Worm (Caenorhabditis elegans) whole organism, L3 larva: ENCODE data around the gene ser-7.
A peak's percentile ranks its signal among the peaks of the same experiment; 100 is the strongest.

ENCODE experiments used
- R02D3.7 ChIP-seq: fragments of 150-350 bp; optimal IDR thresholded peaks from 2 replicates; lab custom pipeline; 2014; ENCODE audit warnings: missing biosample characterization, missing genetic modification characterization
- ZK546.5 ChIP-seq: sonication (generic microtip); optimal IDR thresholded peaks from 2 replicates; lab custom pipeline; 2017; ENCODE audit warnings: missing biosample characterization, missing genetic modification characterization
- ama-1 ChIP-seq: fragments of 150-350 bp; optimal IDR thresholded peaks from 2 replicates; lab custom pipeline; 2018
- ceh-16 ChIP-seq: sonication (generic microtip); optimal IDR thresholded peaks from 2 replicates; lab custom pipeline; 2017; ENCODE audit warnings: missing biosample characterization, missing genetic modification characterization
- ceh-28 ChIP-seq: fragments of 150-350 bp; optimal IDR thresholded peaks from 2 replicates; lab custom pipeline; 2014; ENCODE audit warnings: missing biosample characterization, missing genetic modification reagents, missing genetic modification characterization
- ceh-82 ChIP-seq: fragments of 150-350 bp; optimal IDR thresholded peaks from 2 replicates; lab custom pipeline; 2014; ENCODE audit warnings: missing biosample characterization, missing genetic modification characterization
- egl-27 ChIP-seq: sonication (generic microtip); optimal IDR thresholded peaks from 4 replicates; lab custom pipeline; 2017; ENCODE audit warnings: missing biosample characterization, missing genetic modification reagents, missing genetic modification characterization
- egl-5 ChIP-seq: fragments of 150-350 bp; optimal IDR thresholded peaks from 2 replicates; lab custom pipeline; 2017; ENCODE audit warnings: missing biosample characterization, missing genetic modification reagents, missing genetic modification characterization, inconsistent platforms
- elt-2 ChIP-seq: sonication (generic microtip); optimal IDR thresholded peaks from 2 replicates; lab custom pipeline; 2016; ENCODE audit warnings: missing genetic modification reagents, mild to moderate bottlenecking, missing genetic modification characterization, missing compliant biosample characterization
- elt-3 ChIP-seq, 3 experiments: fragments of 150-350 bp in 1 of 3; sonication (generic microtip) in 2 of 3; optimal IDR thresholded peaks; 2 replicates in 2 of 3; 4 replicates in 1 of 3; lab custom pipeline; 2014 to 2017; ENCODE audit warnings: missing biosample characterization in 3 of 3, missing genetic modification characterization in 3 of 3
- fkh-10 ChIP-seq: sonication (generic microtip); optimal IDR thresholded peaks from 2 replicates; lab custom pipeline; 2017; ENCODE audit warnings: missing biosample characterization, missing genetic modification reagents, missing genetic modification characterization
- hmg-11 ChIP-seq: sonication (generic microtip); optimal IDR thresholded peaks from 2 replicates; lab custom pipeline; 2016; ENCODE audit warnings: missing genetic modification characterization, missing compliant biosample characterization
- jun-1 ChIP-seq: fragments of 150-350 bp; optimal IDR thresholded peaks from 2 replicates; lab custom pipeline; 2014; ENCODE audit warnings: missing biosample characterization, missing genetic modification reagents, missing genetic modification characterization
- lin-15B ChIP-seq: fragments of 150-350 bp; optimal IDR thresholded peaks from 2 replicates; lab custom pipeline; 2014; ENCODE audit warnings: missing biosample characterization, missing genetic modification characterization
- lin-39 ChIP-seq: fragments of 150-350 bp; optimal IDR thresholded peaks from 2 replicates; lab custom pipeline; 2018; ENCODE audit warnings: missing biosample characterization, missing genetic modification reagents, missing genetic modification characterization
- lsy-12 ChIP-seq: sonication (generic microtip); optimal IDR thresholded peaks from 2 replicates; lab custom pipeline; 2016; ENCODE audit warnings: mild to moderate bottlenecking, missing genetic modification characterization, missing compliant biosample characterization
- nfya-1 ChIP-seq: sonication (generic microtip); optimal IDR thresholded peaks from 2 replicates; lab custom pipeline; 2017; ENCODE audit warnings: missing genetic modification characterization, mild to moderate bottlenecking, missing compliant biosample characterization, antibody characterized with exemption, moderate library complexity; ENCODE audit not compliant: insufficient read depth
- nhr-11 ChIP-seq: fragments of 150-350 bp; optimal IDR thresholded peaks from 2 replicates; lab custom pipeline; 2014; ENCODE audit warnings: missing biosample characterization, missing genetic modification characterization
- nhr-23 ChIP-seq: fragments of 150-350 bp; optimal IDR thresholded peaks from 2 replicates; lab custom pipeline; 2014; ENCODE audit warnings: missing biosample characterization, missing genetic modification reagents, missing genetic modification characterization
- nhr-237 ChIP-seq: fragments of 150-350 bp; optimal IDR thresholded peaks from 2 replicates; lab custom pipeline; 2014; ENCODE audit warnings: missing biosample characterization, missing genetic modification characterization
- nhr-25 ChIP-seq: sonication (generic microtip); optimal IDR thresholded peaks from 2 replicates; lab custom pipeline; 2017; ENCODE audit warnings: missing biosample characterization, missing genetic modification characterization
- nhr-28 ChIP-seq: fragments of 150-350 bp; optimal IDR thresholded peaks from 2 replicates; lab custom pipeline; 2014; ENCODE audit warnings: missing biosample characterization, missing genetic modification characterization
- nhr-43 ChIP-seq: sonication (generic microtip); optimal IDR thresholded peaks from 2 replicates; lab custom pipeline; 2016; ENCODE audit warnings: mild to moderate bottlenecking, missing genetic modification characterization, missing compliant biosample characterization; ENCODE audit not compliant: poor library complexity, severe bottlenecking
- nhr-67 ChIP-seq: fragments of 150-350 bp; optimal IDR thresholded peaks from 2 replicates; lab custom pipeline; 2014; ENCODE audit warnings: missing biosample characterization, missing genetic modification characterization
- nhr-76 ChIP-seq: fragments of 150-350 bp; sonication (generic microtip); optimal IDR thresholded peaks from 5 replicates; lab custom pipeline; 2014; ENCODE audit warnings: missing biosample characterization, missing genetic modification characterization
- pha-4 ChIP-seq: fragments of 150-350 bp; optimal IDR thresholded peaks from 2 replicates; lab custom pipeline; 2014; ENCODE audit warnings: missing biosample characterization, missing genetic modification reagents, missing genetic modification characterization
- pqm-1 ChIP-seq: fragments of 150-350 bp; optimal IDR thresholded peaks from 2 replicates; lab custom pipeline; 2017; ENCODE audit warnings: missing biosample characterization, missing genetic modification characterization, inconsistent platforms
- sea-2 ChIP-seq: fragments of 150-350 bp; sonication (generic microtip); optimal IDR thresholded peaks from 4 replicates; lab custom pipeline; 2014; ENCODE audit warnings: missing biosample characterization, missing genetic modification reagents, missing genetic modification characterization
- skn-1 ChIP-seq: fragments of 150-350 bp; optimal IDR thresholded peaks from 2 replicates; lab custom pipeline; 2014; ENCODE audit warnings: missing biosample characterization, missing genetic modification characterization
- snpc-4 ChIP-seq: fragments of 150-350 bp; optimal IDR thresholded peaks from 2 replicates; lab custom pipeline; 2014; ENCODE audit warnings: missing biosample characterization, missing genetic modification characterization
- tbx-2 ChIP-seq: sonication (generic microtip); optimal IDR thresholded peaks from 2 replicates; lab custom pipeline; 2016; ENCODE audit warnings: mild to moderate bottlenecking, missing genetic modification characterization, missing compliant biosample characterization
- zag-1 ChIP-seq: fragments of 150-350 bp; optimal IDR thresholded peaks from 2 replicates; lab custom pipeline; 2014; ENCODE audit warnings: missing biosample characterization, missing genetic modification characterization
- ztf-4 ChIP-seq: fragments of 150-350 bp; optimal IDR thresholded peaks from 2 replicates; lab custom pipeline; 2014; ENCODE audit warnings: missing biosample characterization, missing genetic modification characterization

ser-7 gene

ce11 chrX:2687174-2687573, 13.8 kb downstream of the ser-7 start, which contains the start of gene immt-1:
Gene immt-1, minus strand, starts transcription at chrX:2687184.
- TF ChIP-seq nhr-237 (tag; lab: Kevin White, UChicago) (no peak), nhr-25 (tag; lab: Kevin White, UChicago) (peak; percentile 85), pqm-1 (tag; lab: Kevin White, UChicago) (peak; percentile 63), ZK546.5 (no peak), ceh-16 (tag; lab: Kevin White, UChicago) (no peak), lin-39 (tag; lab: Kevin White, UChicago) (peak; percentile 87), zag-1 (tag; lab: Kevin White, UChicago) (no peak), ztf-4 (tag; lab: Kevin White, UChicago) (no peak), fkh-10 (GFP tag; lab: Kevin White, UChicago) (no peak), nhr-76 (tag; lab: Kevin White, UChicago) (no peak), elt-2 (peak; percentile 67), nfya-1 (tag; lab: Kevin White, UChicago) (peak; percentile 82), ceh-28 (tag; lab: Kevin White, UChicago) (peak; percentile 2), pha-4 (tag; lab: Kevin White, UChicago) (peak; percentile 95), egl-5 (tag; lab: Kevin White, UChicago) (peak; percentile 15), tbx-2 (no peak), hmg-11 (tag; lab: Kevin White, UChicago) (peak; percentile 46), nhr-23 (tag; lab: Kevin White, UChicago) (peak; percentile 76), lin-15B (tag; lab: Kevin White, UChicago) (peak; percentile 72), jun-1 (tag; lab: Kevin White, UChicago) (peak; percentile 20), nhr-11 (tag; lab: Kevin White, UChicago) (no peak), ceh-82 (tag; lab: Kevin White, UChicago) (no peak), snpc-4 (tag; lab: Kevin White, UChicago) (peak; percentile 85), nhr-43 (tag; lab: Kevin White, UChicago) (peak; percentile 35)

- TF ChIP-seq nfya-1 (tag; lab: Kevin White, UChicago), result peak; percentile 95
- no peak for TF ChIP-seq nhr-28 (tag; lab: Kevin White, UChicago)
- peak; percentile 65 for TF ChIP-seq skn-1 (tag; lab: Kevin White, UChicago)
- no peak for TF ChIP-seq ZK546.5
- TF ChIP-seq egl-27, result no peak
- TF ChIP-seq lsy-12, result peak; percentile 72
- peak; percentile 19 for TF ChIP-seq pqm-1 (tag; lab: Kevin White, UChicago)
- TF ChIP-seq nhr-67 (tag; lab: Kevin White, UChicago), result no peak
- no peak for TF ChIP-seq sea-2 (GFP tag; lab: Kevin White, UChicago)
- peak; percentile 69 for TF ChIP-seq nhr-23 (tag; lab: Kevin White, UChicago)
- TF ChIP-seq egl-5 (tag; lab: Kevin White, UChicago), result peak; percentile 53
- TF ChIP-seq jun-1 (tag; lab: Kevin White, UChicago), result peak; percentile 17
- TF ChIP-seq nhr-25 (tag; lab: Kevin White, UChicago), result peak; percentile 5
- TF ChIP-seq lin-15B (tag; lab: Kevin White, UChicago), result peak; percentile 68
- TF ChIP-seq elt-2, result peak; percentile 40
- TF ChIP-seq tbx-2, result peak; percentile 34
- peak; percentile 53 for TF ChIP-seq nhr-43 (tag; lab: Kevin White, UChicago)
- TF ChIP-seq elt-3 (tag; optimal IDR thresholded peaks at IDR 0.05; lab: Kevin White, UChicago), result no peak
- TF ChIP-seq lin-39 (tag; lab: Kevin White, UChicago), result peak; percentile 88
- TF ChIP-seq pha-4 (tag; lab: Kevin White, UChicago), result peak; percentile 83
- TF ChIP-seq zag-1 (tag; lab: Kevin White, UChicago), result no peak
- no peak for TF ChIP-seq ztf-4 (tag; lab: Kevin White, UChicago)
- peak; percentile 22 for TF ChIP-seq R02D3.7 (tag; lab: Kevin White, UChicago)
- peak; percentile 63 for TF ChIP-seq fkh-10 (GFP tag; lab: Kevin White, UChicago)
- TF ChIP-seq ceh-28 (tag; lab: Kevin White, UChicago), result peak; percentile 62
- peak; percentile 65 for TF ChIP-seq snpc-4 (tag; lab: Kevin White, UChicago)
- no peak for TF ChIP-seq nhr-11 (tag; lab: Kevin White, UChicago)
- no peak for TF ChIP-seq ceh-82 (tag; lab: Kevin White, UChicago)
- TF ChIP-seq ama-1 (lab: Kevin White, UChicago), result peak; percentile 36
- TF ChIP-seq hmg-11 (tag; lab: Kevin White, UChicago), result peak; percentile 89
These were observed 15.3 kb downstream of the ser-7 start, which contains the start of gene T14G11.1 for ce11 chrX:2688583-2689220. Gene T14G11.1, plus strand, starts transcription at chrX:2688990.

- TF ChIP-seq elt-2 (peak; percentile 49), tbx-2 (no peak), pqm-1 (tag; lab: Kevin White, UChicago) (peak; percentile 43)
These were observed 19.7 kb downstream of the ser-7 start for ce11 chrX:2693026-2693425.
